Worm (Caenorhabditis elegans) whole organism, L3 larva: ENCODE measurements around the gene Y38C1BA.1.

Source experiments
- ceh-82 ChIP-seq: fragments of 150-350 bp; optimal IDR thresholded peaks from 2 replicates; lab custom pipeline; 2014; ENCODE audit warnings: missing biosample characterization, missing genetic modification characterization
- elt-2 ChIP-seq: sonication (generic microtip); optimal IDR thresholded peaks from 2 replicates; lab custom pipeline; 2016; ENCODE audit warnings: missing genetic modification reagents, mild to moderate bottlenecking, missing genetic modification characterization, missing compliant biosample characterization
- elt-3 ChIP-seq, 3 experiments: fragments of 150-350 bp in 1 of 3; sonication (generic microtip) in 2 of 3; optimal IDR thresholded peaks; 2 replicates in 2 of 3; 4 replicates in 1 of 3; lab custom pipeline; 2014 to 2017; ENCODE audit warnings: missing biosample characterization in 3 of 3, missing genetic modification characterization in 3 of 3
- nfya-1 ChIP-seq: sonication (generic microtip); optimal IDR thresholded peaks from 2 replicates; lab custom pipeline; 2017; ENCODE audit warnings: missing genetic modification characterization, mild to moderate bottlenecking, missing compliant biosample characterization, antibody characterized with exemption, moderate library complexity; ENCODE audit not compliant: insufficient read depth
- nhr-12 ChIP-seq: fragments of 150-350 bp; optimal IDR thresholded peaks from 2 replicates; lab custom pipeline; 2014; ENCODE audit warnings: missing biosample characterization, missing genetic modification characterization
- pha-4 ChIP-seq: fragments of 150-350 bp; optimal IDR thresholded peaks from 2 replicates; lab custom pipeline; 2014; ENCODE audit warnings: missing biosample characterization, missing genetic modification reagents, missing genetic modification characterization
- snpc-4 ChIP-seq: fragments of 150-350 bp; optimal IDR thresholded peaks from 2 replicates; lab custom pipeline; 2014; ENCODE audit warnings: missing biosample characterization, missing genetic modification characterization
- unc-39 ChIP-seq: sonication (generic microtip); optimal IDR thresholded peaks from 4 replicates; lab custom pipeline; 2017; ENCODE audit warnings: missing biosample characterization, missing genetic modification characterization
- ztf-4 ChIP-seq: fragments of 150-350 bp; optimal IDR thresholded peaks from 2 replicates; lab custom pipeline; 2014; ENCODE audit warnings: missing biosample characterization, missing genetic modification characterization

DNA sequence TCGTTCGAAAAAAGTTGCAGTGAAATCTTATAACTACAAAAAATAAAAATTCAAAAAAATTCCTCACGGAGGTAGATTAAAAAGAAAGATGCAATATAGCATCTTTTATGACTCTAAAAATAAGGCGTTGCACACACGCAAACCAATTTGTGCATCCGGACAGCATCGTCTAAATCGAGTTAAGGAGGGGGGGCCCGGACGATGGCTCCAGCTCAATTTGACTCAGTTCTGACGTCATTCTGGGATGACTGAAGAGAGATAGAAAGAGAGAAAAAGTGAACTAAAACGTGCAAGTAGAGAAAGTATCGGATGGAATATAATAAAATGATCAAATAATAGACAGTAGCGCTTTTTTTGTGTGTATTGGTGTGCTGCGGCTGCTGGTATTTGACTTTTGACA, 37.8 kb downstream of the Y38C1BA.1 start:
- TF ChIP-seq ztf-4 (tag; lab: Kevin White, UChicago) (no peak), unc-39 (tag; lab: Kevin White, UChicago) (no peak), nhr-12 (no peak), elt-3 (tag; optimal IDR thresholded peaks at IDR 0.05; lab: Kevin White, UChicago) (no peak), nfya-1 (peak; percentile 52), snpc-4 (tag; lab: Kevin White, UChicago) (no peak), ceh-82 (tag; lab: Kevin White, UChicago) (no peak), pha-4 (tag; lab: Kevin White, UChicago) (peak; percentile 16), elt-2 (tag; lab: Kevin White, UChicago) (no peak)
